Fruit fly (Drosophila melanogaster): ENCODE measurements around the gene CG4950.

- TF ChIP-seq CG8478 (optimal IDR thresholded peaks at IDR 0.05): no peak
- no peak for TF ChIP-seq CTCF (optimal IDR thresholded peaks at IDR 0.05)
Measured at dm6 chr3L:16225175-16225574, 42.8 kb downstream of the CG4950 start.
